Fruit fly (Drosophila melanogaster) whole organism, embryonic: ENCODE data around the gene et.

Source experiments
- ATbp ChIP-seq: fragments of 200-800 bp; sonication (Bioruptor generic); optimal IDR thresholded peaks from 2 replicates; lab custom pipeline; 2017; ENCODE audit warnings: missing biosample characterization, mild to moderate bottlenecking, missing genetic modification characterization, missing genetic modification reagents
- CG10979 ChIP-seq: fragments of 200-800 bp; sonication (Bioruptor generic); optimal IDR thresholded peaks from 2 replicates; lab custom pipeline; 2018; ENCODE audit warnings: missing biosample characterization, mild to moderate bottlenecking, missing genetic modification characterization, moderate library complexity
- CG1233 ChIP-seq: fragments of 200-800 bp; sonication (Bioruptor generic); optimal IDR thresholded peaks from 4 replicates; lab custom pipeline; 2018; ENCODE audit warnings: missing biosample characterization, mild to moderate bottlenecking, missing genetic modification characterization
- CG13287 ChIP-seq: fragments of 200-800 bp; sonication (Bioruptor generic); IDR thresholded peaks from 2 replicates; pipeline ENCODE4 v1.3.6; 2022; ENCODE audit warnings: missing biosample characterization, missing genetic modification characterization; ENCODE audit not compliant: partially characterized antibody
- CG13424 ChIP-seq: fragments of 200-800 bp; sonication (Bioruptor generic); optimal IDR thresholded peaks from 2 replicates; lab custom pipeline; 2019; ENCODE audit warnings: missing biosample characterization, mild to moderate bottlenecking, missing genetic modification characterization, moderate library complexity
- CG14667 ChIP-seq: fragments of 200-800 bp; sonication (Bioruptor generic); IDR thresholded peaks from 2 replicates; pipeline ENCODE4 v1.3.6; 2022; ENCODE audit warnings: missing biosample characterization, missing genetic modification characterization
- CG14710 ChIP-seq: fragments of 200-800 bp; sonication (Bioruptor generic); optimal IDR thresholded peaks from 3 replicates; lab custom pipeline; 2019; ENCODE audit warnings: missing biosample characterization, mild to moderate bottlenecking, missing genetic modification characterization, moderate library complexity
- CG15011 ChIP-seq: fragments of 200-800 bp; sonication (Bioruptor generic); optimal IDR thresholded peaks from 3 replicates; lab custom pipeline; 2018; ENCODE audit warnings: missing biosample characterization, mild to moderate bottlenecking, missing genetic modification characterization
- CG1529 ChIP-seq: fragments of 200-800 bp; sonication (Bioruptor generic); optimal IDR thresholded peaks from 3 replicates; lab custom pipeline; 2018; ENCODE audit warnings: missing biosample characterization, missing genetic modification characterization
- CG15514 ChIP-seq: fragments of 200-800 bp; sonication (Bioruptor generic); optimal IDR thresholded peaks from 3 replicates; lab custom pipeline; 2017; ENCODE audit warnings: missing biosample characterization, missing genetic modification characterization, mild to moderate bottlenecking, moderate library complexity, missing genetic modification reagents
- CG15601 ChIP-seq: fragments of 200-800 bp; sonication (Bioruptor generic); optimal IDR thresholded peaks from 3 replicates; lab custom pipeline; 2019; ENCODE audit warnings: missing biosample characterization, mild to moderate bottlenecking, missing genetic modification characterization, moderate library complexity
- CG1603 ChIP-seq: fragments of 200-800 bp; sonication (Bioruptor generic); optimal IDR thresholded peaks from 2 replicates; lab custom pipeline; 2019; ENCODE audit warnings: missing biosample characterization, mild to moderate bottlenecking, missing genetic modification characterization, moderate library complexity
- CG16813 ChIP-seq: fragments of 200-800 bp; sonication (Bioruptor generic); IDR thresholded peaks from 3 replicates; pipeline ENCODE4 v1.3.6; 2022; ENCODE audit warnings: missing biosample characterization, missing genetic modification characterization; ENCODE audit not compliant: partially characterized antibody
- CG18619 ChIP-seq: fragments of 200-800 bp; sonication (Bioruptor generic); optimal IDR thresholded peaks from 3 replicates; lab custom pipeline; 2017; ENCODE audit warnings: missing biosample characterization, mild to moderate bottlenecking, missing genetic modification characterization
- CG2129 ChIP-seq: fragments of 200-800 bp; sonication (Bioruptor generic); IDR thresholded peaks from 2 replicates; pipeline ENCODE4 v1.3.6; 2022; ENCODE audit warnings: missing biosample characterization, missing genetic modification characterization; ENCODE audit not compliant: partially characterized antibody
- CG2678 ChIP-seq: fragments of 200-800 bp; sonication (Bioruptor generic); optimal IDR thresholded peaks from 3 replicates; lab custom pipeline; 2019; ENCODE audit warnings: missing biosample characterization, mild to moderate bottlenecking, missing genetic modification characterization, moderate library complexity
- CG31365 ChIP-seq: fragments of 200-800 bp; sonication (Bioruptor generic); optimal IDR thresholded peaks from 2 replicates; lab custom pipeline; 2018; ENCODE audit warnings: missing biosample characterization, mild to moderate bottlenecking, missing genetic modification characterization
- CG3163 ChIP-seq: fragments of 200-800 bp; sonication (Bioruptor generic); optimal IDR thresholded peaks from 3 replicates; lab custom pipeline; 2016; ENCODE audit warnings: missing biosample characterization, missing genetic modification characterization
- CG33213 ChIP-seq: fragments of 200-800 bp; sonication (Bioruptor generic); optimal IDR thresholded peaks from 3 replicates; lab custom pipeline; 2016; ENCODE audit warnings: missing biosample characterization, missing genetic modification characterization
- CG4282 ChIP-seq: fragments of 200-800 bp; sonication (Bioruptor generic); optimal IDR thresholded peaks from 2 replicates; lab custom pipeline; 2016; ENCODE audit warnings: missing biosample characterization, missing genetic modification characterization
- CG7839 ChIP-seq: fragments of 200-800 bp; sonication (Bioruptor generic); optimal IDR thresholded peaks from 3 replicates; lab custom pipeline; 2018; ENCODE audit warnings: missing biosample characterization, mild to moderate bottlenecking, missing genetic modification characterization, moderate library complexity
- CG8924 ChIP-seq: fragments of 200-800 bp; optimal IDR thresholded peaks from 3 replicates; lab custom pipeline; 2019; ENCODE audit warnings: missing biosample characterization, mild to moderate bottlenecking, missing genetic modification characterization, moderate library complexity
- CG9437 ChIP-seq: fragments of 200-800 bp; sonication (Bioruptor generic); optimal IDR thresholded peaks from 2 replicates; lab custom pipeline; 2018; ENCODE audit warnings: missing biosample characterization, mild to moderate bottlenecking, missing genetic modification characterization
- CTCF ChIP-seq: fragments of 200-800 bp; sonication (Bioruptor generic); optimal IDR thresholded peaks from 2 replicates; lab custom pipeline; 2017; ENCODE audit warnings: missing biosample characterization, mild to moderate bottlenecking, missing genetic modification characterization, moderate library complexity
- Chrac-16 ChIP-seq: fragments of 200-800 bp; sonication (Bioruptor generic); optimal IDR thresholded peaks from 3 replicates; lab custom pipeline; 2016; ENCODE audit warnings: missing biosample characterization, missing genetic modification characterization
- D ChIP-seq, 2 experiments: fragments of 200-800 bp in 1 of 2; fragments of >200 bp in 1 of 2; sonication (Bioruptor generic) in 1 of 2; optimal IDR thresholded peaks; 2 replicates in 1 of 2; 3 replicates in 1 of 2; lab custom pipeline; 2017; ENCODE audit warnings: mild to moderate bottlenecking in 1 of 2, missing biosample characterization in 1 of 2, missing genetic modification characterization in 1 of 2, missing genetic modification reagents in 1 of 2
- Dll ChIP-seq: fragments of 200-800 bp; sonication (Bioruptor generic); IDR thresholded peaks from 4 replicates; pipeline ENCODE4 v1.3.6; 2022; ENCODE audit warnings: missing biosample characterization, missing genetic modification characterization; ENCODE audit not compliant: partially characterized antibody
- Doc2 ChIP-seq: fragments of 200-800 bp; sonication (Bioruptor generic); IDR thresholded peaks from 2 replicates; pipeline ENCODE4 v1.3.6; 2022; ENCODE audit warnings: missing biosample characterization, missing genetic modification characterization
- Drgx ChIP-seq: fragments of 200-800 bp; sonication (Bioruptor generic); IDR thresholded peaks from 2 replicates; pipeline ENCODE4 v1.3.6; 2022; ENCODE audit warnings: missing biosample characterization, missing genetic modification characterization
- E2f1 ChIP-seq: fragments of 200-800 bp; sonication (Bioruptor generic); IDR thresholded peaks from 2 replicates; pipeline ENCODE4 v1.3.6; 2022; ENCODE audit warnings: missing biosample characterization, missing genetic modification characterization
- Fer3 ChIP-seq: fragments of 200-800 bp; sonication (Bioruptor generic); optimal IDR thresholded peaks from 2 replicates; lab custom pipeline; 2018; ENCODE audit warnings: missing biosample characterization, mild to moderate bottlenecking, missing genetic modification characterization, moderate library complexity
- H2.0 ChIP-seq: fragments of 200-800 bp; sonication (Bioruptor generic); IDR thresholded peaks from 2 replicates; pipeline ENCODE4 v1.3.6; 2022; ENCODE audit warnings: missing biosample characterization, missing genetic modification characterization
- Hey ChIP-seq: fragments of 200-800 bp; sonication (Bioruptor generic); optimal IDR thresholded peaks from 3 replicates; lab custom pipeline; 2018; ENCODE audit warnings: missing biosample characterization, mild to moderate bottlenecking, missing genetic modification characterization
- Hmr ChIP-seq: fragments of 200-800 bp; sonication (Bioruptor generic); optimal IDR thresholded peaks from 3 replicates; lab custom pipeline; 2017; ENCODE audit warnings: mild to moderate bottlenecking, missing biosample characterization, missing genetic modification reagents, missing genetic modification characterization
- Nf-YA ChIP-seq: fragments of 200-800 bp; sonication (Bioruptor generic); IDR thresholded peaks from 2 replicates; pipeline ENCODE4 v1.3.6; 2022; ENCODE audit warnings: missing biosample characterization, missing genetic modification characterization
- Optix ChIP-seq: fragments of 200-800 bp; sonication (Bioruptor generic); IDR thresholded peaks from 3 replicates; pipeline ENCODE4 v1.3.6; 2022; ENCODE audit warnings: missing biosample characterization, missing genetic modification characterization
- TFAM ChIP-seq: fragments of 200-800 bp; sonication (Bioruptor generic); optimal IDR thresholded peaks from 2 replicates; lab custom pipeline; 2017; ENCODE audit warnings: missing biosample characterization, missing genetic modification characterization, inconsistent platforms
- ab ChIP-seq: fragments of 200-800 bp; sonication (Bioruptor generic); optimal IDR thresholded peaks from 2 replicates; lab custom pipeline; 2016; ENCODE audit warnings: missing biosample characterization, missing genetic modification characterization
- bab2 ChIP-seq: fragments of 200-800 bp; sonication (Bioruptor generic); optimal IDR thresholded peaks from 2 replicates; lab custom pipeline; 2016; ENCODE audit warnings: missing biosample characterization, missing genetic modification characterization
- bigmax ChIP-seq: fragments of 200-800 bp; sonication (Bioruptor generic); optimal IDR thresholded peaks from 2 replicates; lab custom pipeline; 2018; ENCODE audit warnings: missing biosample characterization, mild to moderate bottlenecking, missing genetic modification characterization
- ci ChIP-seq: fragments of 200-800 bp; sonication (Bioruptor generic); IDR thresholded peaks from 3 replicates; pipeline ENCODE4 v1.3.6; 2022; ENCODE audit warnings: missing biosample characterization, missing genetic modification characterization
- dm ChIP-seq: fragments of 200-800 bp; sonication (Bioruptor generic); optimal IDR thresholded peaks from 3 replicates; lab custom pipeline; 2016; ENCODE audit warnings: missing biosample characterization, missing genetic modification characterization
- en ChIP-seq: fragments of 200-800 bp; sonication (Bioruptor generic); optimal IDR thresholded peaks from 2 replicates; lab custom pipeline; 2016; ENCODE audit warnings: missing biosample characterization, missing genetic modification characterization
- maf-S ChIP-seq: fragments of 200-800 bp; sonication (Bioruptor generic); optimal IDR thresholded peaks from 2 replicates; lab custom pipeline; 2016; ENCODE audit warnings: missing biosample characterization, missing genetic modification characterization
- mirr ChIP-seq: fragments of 200-800 bp; sonication (Bioruptor generic); optimal IDR thresholded peaks from 3 replicates; lab custom pipeline; 2018; ENCODE audit warnings: missing biosample characterization, mild to moderate bottlenecking, missing genetic modification characterization
- ranshi ChIP-seq: fragments of 200-800 bp; sonication (Bioruptor generic); IDR thresholded peaks from 2 replicates; pipeline ENCODE4 v1.3.6; 2022; ENCODE audit warnings: missing biosample characterization, missing genetic modification characterization
- row ChIP-seq: fragments of 200-800 bp; sonication (Bioruptor generic); IDR thresholded peaks from 3 replicates; pipeline ENCODE4 v1.3.6; 2022; ENCODE audit warnings: missing biosample characterization, missing genetic modification characterization
- so ChIP-seq: fragments of 200-800 bp; sonication (Bioruptor generic); IDR thresholded peaks from 3 replicates; pipeline ENCODE4 v1.3.6; 2022; ENCODE audit warnings: missing biosample characterization, missing genetic modification characterization
- sob ChIP-seq: fragments of 200-800 bp; sonication (Bioruptor generic); IDR thresholded peaks from 2 replicates; pipeline ENCODE4 v1.3.6; 2022; ENCODE audit warnings: missing biosample characterization, missing genetic modification characterization
- stc ChIP-seq: fragments of 200-800 bp; sonication (Bioruptor generic); IDR thresholded peaks from 2 replicates; pipeline ENCODE4 v1.3.6; 2022; ENCODE audit warnings: missing biosample characterization, missing genetic modification characterization

The et gene

dm6 chrX:19666991-19667409 lies 8.7 kb downstream of the et start, which contains the start of gene Zw (continued):
- TF ChIP-seq CG13287 (GFP tag; lab: Robert Waterston, UW) (peak; percentile 27; the same call in 1 of the 2 replicates), CG9437 (GFP tag; lab: Kevin White, UChicago) (no peak), Chrac-16 (GFP tag; lab: Kevin White, UChicago) (peak; percentile 53), Doc2 (no peak), mirr (GFP tag; lab: Kevin White, UChicago) (peak; percentile 46), CG3163 (GFP tag; lab: Kevin White, UChicago) (no peak), Optix (GFP tag; lab: Robert Waterston, UW) (0 out of 3 replicates have a peak, but pooled peaks have one; percentile 60), CG1529 (GFP tag; lab: Kevin White, UChicago) (peak; percentile 0), Hmr (peak; percentile 27), ranshi (GFP tag; lab: Robert Waterston, UW) (peak; percentile 49; the same call in 1 of the 2 replicates), CG1233 (GFP tag; lab: Kevin White, UChicago) (peak; percentile 7), D (optimal IDR thresholded peaks at IDR 0.05; lab: Kevin White, UChicago) (no peak), D (GFP tag; optimal IDR thresholded peaks at IDR 0.05; lab: Kevin White, UChicago) (no peak), CG15601 (tag; lab: Kevin White, UChicago) (no peak), H2.0 (GFP tag; lab: Robert Waterston, UW) (peak; percentile 51; the same call in 1 of the 2 replicates), CTCF (GFP tag; lab: Kevin White, UChicago) (no peak), Drgx (GFP tag; lab: Robert Waterston, UW) (peak; percentile 52), ci (GFP tag; lab: Robert Waterston, UW) (peak; percentile 78), CG7839 (peak; percentile 66), CG4282 (GFP tag; lab: Kevin White, UChicago) (no peak), Nf-YA (GFP tag; lab: Robert Waterston, UW) (no peak), so (0 out of 3 replicates have a peak, but pooled peaks have one; percentile 37), CG15514 (GFP tag; lab: Kevin White, UChicago) (peak; percentile 7), CG2129 (GFP tag; lab: Robert Waterston, UW) (no peak), CG33213 (GFP tag; lab: Kevin White, UChicago) (peak; percentile 4), CG8924 (peak; percentile 1), maf-S (GFP tag; lab: Kevin White, UChicago) (no peak), CG13424 (tag; lab: Kevin White, UChicago) (peak; percentile 39), CG16813 (peak; percentile 70), row (peak; percentile 94), TFAM (GFP tag; lab: Kevin White, UChicago) (no peak), CG18619 (GFP tag; lab: Kevin White, UChicago) (peak; percentile 16), Hey (tag; lab: Kevin White, UChicago) (no peak), CG14710 (tag; lab: Kevin White, UChicago) (peak; percentile 2), sob (peak; percentile 67), CG1603 (peak; percentile 53), en (GFP tag; lab: Kevin White, UChicago) (peak; percentile 0), dm (peak; percentile 5), bab2 (GFP tag; lab: Kevin White, UChicago) (peak; percentile 32), E2f1 (GFP tag; lab: Robert Waterston, UW) (peak; percentile 38; the same call in 1 of the 2 replicates), ab (GFP tag; lab: Kevin White, UChicago) (peak; percentile 6), CG31365 (tag; lab: Kevin White, UChicago) (no peak), Dll (0 out of 4 replicates have a peak, but pooled peaks have one; percentile 19), CG2678 (peak; percentile 57), ATbp (peak; percentile 7), Fer3 (tag; lab: Kevin White, UChicago) (peak; percentile 48), stc (GFP tag; lab: Robert Waterston, UW) (no peak), CG15011 (GFP tag; lab: Kevin White, UChicago) (no peak), CG10979 (tag; lab: Kevin White, UChicago) (peak; percentile 35), bigmax (no peak), CG14667 (peak; percentile 62)
